Worm (Caenorhabditis elegans) whole organism, L4 larva: ENCODE results near the gene hpl-1.

Experiments used
- F26F4.8 ChIP-seq: fragments of 200-800 bp; sonication (Bioruptor generic); conservative IDR thresholded peaks from 2 replicates; pipeline ENCODE4 v1.3.6; 2022; ENCODE audit warnings: missing genetic modification characterization, missing compliant biosample characterization
- F37D6.2 ChIP-seq: sonication (generic microtip); optimal IDR thresholded peaks from 2 replicates; lab custom pipeline; 2016; ENCODE audit warnings: mild to moderate bottlenecking, missing genetic modification characterization, missing compliant biosample characterization
- F44E2.7 ChIP-seq: fragments of 200-800 bp; sonication (Bioruptor generic); IDR thresholded peaks from 2 replicates; pipeline ENCODE4 v2.1.2; 2022; ENCODE audit warnings: missing genetic modification characterization, missing compliant biosample characterization
- T20F7.1 ChIP-seq: fragments of 200-800 bp; sonication (Bioruptor generic); optimal IDR thresholded peaks from 2 replicates; lab custom pipeline; 2018; ENCODE audit warnings: mild to moderate bottlenecking, missing genetic modification characterization, missing compliant biosample characterization
- T26A8.4 ChIP-seq: fragments of 200-800 bp; sonication (Bioruptor generic); IDR thresholded peaks from 2 replicates; pipeline ENCODE4 v1.3.6; 2022; ENCODE audit warnings: missing genetic modification characterization, missing compliant biosample characterization
- ZK546.5 ChIP-seq, 2 experiments: sonication (generic microtip); optimal IDR thresholded peaks; 2 replicates each; lab custom pipeline; 2017; ENCODE audit warnings: missing biosample characterization in 2 of 2, missing genetic modification characterization in 2 of 2
- aha-1 ChIP-seq: fragments of 150-350 bp; peaks from one replicate; lab custom pipeline; 2014; ENCODE audit warnings: missing biosample characterization, missing genetic modification characterization
- ama-1 ChIP-seq: fragments of 150-350 bp; optimal IDR thresholded peaks from 2 replicates; lab custom pipeline; 2014; ENCODE audit warnings: inconsistent platforms, mixed read lengths
- arid-1 ChIP-seq: fragments of 200-800 bp; sonication (Bioruptor generic); conservative IDR thresholded peaks from 2 replicates; pipeline ENCODE4 v1.3.6; 2022; ENCODE audit warnings: missing genetic modification reagents, missing genetic modification characterization, missing compliant biosample characterization
- ceh-62 ChIP-seq: sonication (generic microtip); optimal IDR thresholded peaks from 2 replicates; lab custom pipeline; 2017; ENCODE audit warnings: missing biosample characterization, missing genetic modification characterization
- ctbp-1 ChIP-seq: fragments of 200-800 bp; sonication (Bioruptor generic); IDR thresholded peaks from 2 replicates; pipeline ENCODE4 v1.3.6; 2022; ENCODE audit warnings: missing genetic modification reagents, missing genetic modification characterization, missing compliant biosample characterization
- daf-12 ChIP-seq: fragments of 150-350 bp; optimal IDR thresholded peaks from 2 replicates; lab custom pipeline; 2014; ENCODE audit warnings: missing biosample characterization, missing genetic modification reagents, missing genetic modification characterization
- daf-16 ChIP-seq, 3 experiments: sonication (generic microtip); optimal IDR thresholded peaks; 2 replicates each; lab custom pipeline; 2016 to 2017; ENCODE audit warnings: missing genetic modification characterization in 3 of 3, missing genetic modification reagents in 3 of 3, mild to moderate bottlenecking in 2 of 3, missing compliant biosample characterization in 2 of 3, missing biosample characterization in 1 of 3, moderate library complexity in 1 of 3
- dmd-6 ChIP-seq: fragments of 200-800 bp; sonication (Bioruptor generic); IDR thresholded peaks from 2 replicates; pipeline ENCODE4 v1.3.6; 2022; ENCODE audit warnings: missing genetic modification reagents, missing genetic modification characterization, missing compliant biosample characterization
- dmd-8 ChIP-seq: fragments of 200-800 bp; sonication (Bioruptor generic); IDR thresholded peaks from 2 replicates; pipeline ENCODE4 v1.3.6; 2022; ENCODE audit warnings: missing genetic modification characterization, missing compliant biosample characterization
- dpl-1 ChIP-seq: fragments of 150-350 bp; optimal IDR thresholded peaks from 2 replicates; lab custom pipeline; 2014; ENCODE audit warnings: missing biosample characterization, missing genetic modification reagents, missing genetic modification characterization
- dve-1 ChIP-seq: sonication (generic microtip); optimal IDR thresholded peaks from 2 replicates; lab custom pipeline; 2017; ENCODE audit warnings: antibody characterized with exemption, mild to moderate bottlenecking, missing genetic modification characterization, missing compliant biosample characterization; ENCODE audit not compliant: insufficient read depth
- egl-27 ChIP-seq: sonication (generic microtip); optimal IDR thresholded peaks from 3 replicates; lab custom pipeline; 2017; ENCODE audit warnings: missing biosample characterization, missing genetic modification reagents, missing genetic modification characterization
- hif-1 ChIP-seq, 2 experiments: sonication (generic microtip); optimal IDR thresholded peaks; 2 replicates each; lab custom pipeline; 2016 to 2017; ENCODE audit warnings: missing compliant biosample characterization in 2 of 2, missing genetic modification characterization in 2 of 2, missing genetic modification reagents in 2 of 2, missing genotype in 2 of 2, mild to moderate bottlenecking in 1 of 2
- hlh-11 ChIP-seq: fragments of 200-800 bp; sonication (Bioruptor generic); optimal IDR thresholded peaks from 2 replicates; lab custom pipeline; 2018; ENCODE audit warnings: mild to moderate bottlenecking, missing genetic modification characterization, missing compliant biosample characterization
- hlh-30 ChIP-seq: sonication (generic microtip); optimal IDR thresholded peaks from 2 replicates; lab custom pipeline; 2017; ENCODE audit warnings: antibody characterized with exemption, mild to moderate bottlenecking, missing genetic modification characterization, missing compliant biosample characterization; ENCODE audit not compliant: insufficient read depth
- hmg-1.1 ChIP-seq: fragments of 200-800 bp; sonication (Bioruptor generic); IDR thresholded peaks from 2 replicates; pipeline ENCODE4 v1.3.6; 2022; ENCODE audit warnings: missing genetic modification reagents, missing genetic modification characterization, missing compliant biosample characterization
- jun-1 ChIP-seq: fragments of 150-350 bp; optimal IDR thresholded peaks from 2 replicates; lab custom pipeline; 2014; ENCODE audit warnings: missing biosample characterization, missing genetic modification reagents, missing genetic modification characterization
- lin-1 ChIP-seq: fragments of 200-800 bp; sonication (Bioruptor generic); IDR thresholded peaks from 2 replicates; pipeline ENCODE4 v1.3.6; 2022; ENCODE audit warnings: missing genetic modification reagents, missing genetic modification characterization, missing compliant biosample characterization
- lin-39 ChIP-seq: fragments of 150-350 bp; optimal IDR thresholded peaks from 2 replicates; lab custom pipeline; 2014; ENCODE audit warnings: missing biosample characterization, missing genetic modification reagents, missing genetic modification characterization
- lsy-2 ChIP-seq, 2 experiments: fragments of 150-350 bp in 1 of 2; sonication (generic microtip) in 1 of 2; optimal IDR thresholded peaks; 2 replicates each; lab custom pipeline; 2014 to 2017; ENCODE audit warnings: missing biosample characterization in 2 of 2, missing genetic modification characterization in 2 of 2
- madf-9 ChIP-seq: fragments of 200-800 bp; sonication (Bioruptor generic); conservative IDR thresholded peaks from 2 replicates; pipeline ENCODE4 v1.3.6; 2022; ENCODE audit warnings: missing genetic modification reagents, missing genetic modification characterization, missing compliant biosample characterization
- mdl-1 ChIP-seq, 2 experiments: fragments of 150-350 bp in 1 of 2; sonication (generic microtip) in 1 of 2; optimal IDR thresholded peaks; 2 replicates each; lab custom pipeline; 2014 to 2017; ENCODE audit warnings: missing biosample characterization in 2 of 2, missing genetic modification characterization in 2 of 2
- mep-1 ChIP-seq: fragments of 150-350 bp; sonication (generic microtip); optimal IDR thresholded peaks from 3 replicates; lab custom pipeline; 2014; ENCODE audit warnings: missing biosample characterization, missing genetic modification characterization
- mes-2 ChIP-seq: sonication (generic microtip); optimal IDR thresholded peaks from 2 replicates; lab custom pipeline; 2016; ENCODE audit warnings: missing genotype, mild to moderate bottlenecking, missing genetic modification characterization, missing compliant biosample characterization; ENCODE audit not compliant: poor library complexity, severe bottlenecking
- mxl-3 ChIP-seq: fragments of 200-800 bp; sonication (Bioruptor generic); optimal IDR thresholded peaks from 2 replicates; lab custom pipeline; 2018; ENCODE audit warnings: mild to moderate bottlenecking, missing genetic modification characterization, missing compliant biosample characterization
- nhr-10 ChIP-seq: fragments of 150-350 bp; optimal IDR thresholded peaks from 2 replicates; lab custom pipeline; 2014; ENCODE audit warnings: missing biosample characterization, missing genetic modification characterization
- nhr-102 ChIP-seq: sonication (generic microtip); optimal IDR thresholded peaks from 2 replicates; lab custom pipeline; 2016; ENCODE audit warnings: mild to moderate bottlenecking, missing genetic modification characterization, moderate library complexity, missing compliant biosample characterization
- nhr-11 ChIP-seq: fragments of 150-350 bp; optimal IDR thresholded peaks from 2 replicates; lab custom pipeline; 2014; ENCODE audit warnings: missing biosample characterization, missing genetic modification characterization
- nhr-28 ChIP-seq: fragments of 150-350 bp; optimal IDR thresholded peaks from 2 replicates; lab custom pipeline; 2014; ENCODE audit warnings: missing biosample characterization, missing genetic modification characterization
- nhr-42 ChIP-seq: fragments of 200-800 bp; sonication (Bioruptor generic); IDR thresholded peaks from 2 replicates; pipeline ENCODE4 v1.3.6; 2022; ENCODE audit warnings: missing genetic modification characterization, missing compliant biosample characterization
- nhr-48 ChIP-seq: sonication (generic microtip); optimal IDR thresholded peaks from 2 replicates; lab custom pipeline; 2016; ENCODE audit warnings: mild to moderate bottlenecking, missing genetic modification characterization, missing compliant biosample characterization
- nhr-6 ChIP-seq: fragments of 150-350 bp; optimal IDR thresholded peaks from 2 replicates; lab custom pipeline; 2014; ENCODE audit warnings: missing biosample characterization, missing genetic modification characterization
- nhr-77 ChIP-seq: fragments of 150-350 bp; optimal IDR thresholded peaks from 2 replicates; lab custom pipeline; 2014; ENCODE audit warnings: missing biosample characterization, missing genetic modification characterization
- pha-4 ChIP-seq, 2 experiments: fragments of 150-350 bp in 1 of 2; fragments of 200-800 bp in 1 of 2; sonication (Bioruptor generic) in 1 of 2; IDR thresholded peaks in 1 of 2; optimal IDR thresholded peaks in 1 of 2; 2 replicates each; pipeline versions ENCODE4 v1.3.6 to Lab custom; 2014 to 2022; ENCODE audit warnings: missing genetic modification characterization in 2 of 2, missing genetic modification reagents in 2 of 2, missing biosample characterization in 1 of 2, missing compliant biosample characterization in 1 of 2
- rbr-2 ChIP-seq: sonication (generic microtip); optimal IDR thresholded peaks from 2 replicates; lab custom pipeline; 2016; ENCODE audit warnings: missing genotype, missing genetic modification characterization, missing compliant biosample characterization
- saeg-2 ChIP-seq: fragments of 200-800 bp; sonication (Bioruptor generic); IDR thresholded peaks from 2 replicates; pipeline ENCODE4 v1.3.6; 2022; ENCODE audit warnings: missing genetic modification reagents, missing genetic modification characterization, missing compliant biosample characterization
- sdz-12 ChIP-seq: fragments of 200-800 bp; sonication (Bioruptor generic); optimal IDR thresholded peaks from 2 replicates; lab custom pipeline; 2018; ENCODE audit warnings: mild to moderate bottlenecking, missing genetic modification characterization, missing compliant biosample characterization
- snpc-1.2 ChIP-seq: fragments of 200-800 bp; sonication (Bioruptor generic); IDR thresholded peaks from 2 replicates; pipeline ENCODE4 v1.3.6; 2022; ENCODE audit warnings: missing genetic modification reagents, missing genetic modification characterization, missing compliant biosample characterization
- tag-97 ChIP-seq: fragments of 200-800 bp; sonication (Bioruptor generic); IDR thresholded peaks from 2 replicates; pipeline ENCODE4 v1.3.6; 2022; ENCODE audit warnings: missing genetic modification characterization, missing compliant biosample characterization
- tra-1 ChIP-seq: fragments of 200-800 bp; sonication (Bioruptor generic); IDR thresholded peaks from 2 replicates; pipeline ENCODE4 v1.3.6; 2022; ENCODE audit warnings: missing genetic modification reagents, missing genetic modification characterization, missing compliant biosample characterization
- unc-39 ChIP-seq: sonication (generic microtip); optimal IDR thresholded peaks from 2 replicates; lab custom pipeline; 2017; ENCODE audit warnings: missing biosample characterization, missing genetic modification characterization
- unc-62 ChIP-seq, 3 experiments: fragments of 150-350 bp in 1 of 3; sonication (generic microtip); optimal IDR thresholded peaks in 2 of 3; peaks in 1 of 3; 1 replicate in 1 of 3; 2 replicates in 2 of 3; lab custom pipeline; 2014 to 2017; ENCODE audit warnings: missing biosample characterization in 3 of 3, missing genetic modification characterization in 3 of 3, missing genetic modification reagents in 3 of 3, missing genotype in 1 of 3
- ztf-7 ChIP-seq: fragments of 150-350 bp; optimal IDR thresholded peaks from 2 replicates; lab custom pipeline; 2014; ENCODE audit warnings: missing biosample characterization, missing genetic modification characterization

The hpl-1 gene

DNA sequence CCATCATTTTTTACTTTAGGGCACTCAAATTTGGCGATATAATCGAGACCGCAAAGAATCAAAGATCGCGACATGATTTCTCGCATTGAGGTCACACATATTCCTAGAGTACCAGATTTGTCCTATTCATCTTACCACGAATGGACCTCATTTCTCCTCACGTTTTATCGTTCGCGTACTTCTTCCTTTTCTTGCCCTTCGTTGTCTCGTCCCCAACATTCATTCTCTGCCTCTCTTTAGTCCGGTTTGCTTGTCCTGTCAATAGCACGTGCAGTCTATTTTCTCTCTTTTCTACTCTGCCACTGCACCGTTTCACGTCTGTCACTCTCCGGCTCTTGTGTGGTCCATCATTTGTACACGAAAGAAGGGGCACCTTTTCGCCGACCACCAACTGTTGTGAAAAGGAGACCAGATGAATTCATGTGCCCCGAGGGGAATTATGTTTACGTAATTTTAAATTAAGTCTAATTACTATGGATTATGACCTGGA, 6.2 kb downstream of the hpl-1 start:
- TF ChIP-seq dmd-6 (peak; percentile 74), lin-39 (tag; lab: Kevin White, UChicago) (no peak), jun-1 (no peak), ama-1 (no peak), mes-2 (peak; percentile 68), pha-4 (GFP tag; IDR thresholded peaks at IDR 0.05; lab: Robert Waterston, UW) (no peak), pha-4 (tag; optimal IDR thresholded peaks at IDR 0.05; lab: Kevin White, UChicago) (peak; percentile 49), arid-1 (GFP tag; lab: Robert Waterston, UW) (peak; percentile 44; the same call in 1 of the 2 replicates), daf-12 (tag; lab: Kevin White, UChicago) (no peak), nhr-11 (peak; percentile 87), nhr-48 (peak; percentile 22), madf-9 (no peak), ZK546.5 (tag; optimal IDR thresholded peaks at IDR 0.05; lab: Kevin White, UChicago) (no peak), mep-1 (peak; percentile 81), ctbp-1 (GFP tag; lab: Robert Waterston, UW) (0 out of 2 replicates have a peak, but pooled peaks have one; percentile 46), unc-39 (tag; lab: Kevin White, UChicago) (no peak), mdl-1 (tag; optimal IDR thresholded peaks at IDR 0.05; lab: Kevin White, UChicago) (peak; percentile 85 to 99), snpc-1.2 (GFP tag; lab: Robert Waterston, UW) (no peak), rbr-2 (tag; lab: Kevin White, UChicago) (peak; percentile 55), ztf-7 (tag; lab: Kevin White, UChicago) (peak; percentile 35), hif-1 (tag; optimal IDR thresholded peaks at IDR 0.05; lab: Kevin White, UChicago) (peak in 1 of 2 experiments; percentile 69), sdz-12 (no peak), ceh-62 (tag; lab: Kevin White, UChicago) (no peak), nhr-102 (tag; lab: Kevin White, UChicago) (no peak), T26A8.4 (peak; percentile 52), unc-62 (GFP tag; optimal IDR thresholded peaks at IDR 0.05 in 1 of 2; lab: Kevin White, UChicago) (peak in 1 of 2 experiments; percentile 99), unc-62 (tag; optimal IDR thresholded peaks at IDR 0.05; lab: Kevin White, UChicago) (no peak), nhr-10 (tag; lab: Kevin White, UChicago) (peak; percentile 73), dpl-1 (GFP tag; lab: Kevin White, UChicago) (no peak), hmg-1.1 (GFP tag; lab: Robert Waterston, UW) (peak; percentile 70), egl-27 (tag; lab: Kevin White, UChicago) (no peak), saeg-2 (GFP tag; lab: Robert Waterston, UW) (no peak), F37D6.2 (tag; lab: Kevin White, UChicago) (no peak), F26F4.8 (GFP tag; lab: Robert Waterston, UW) (no peak), lsy-2 (tag; optimal IDR thresholded peaks at IDR 0.05; lab: Kevin White, UChicago) (peak; percentile 7 to 55), dve-1 (tag; lab: Kevin White, UChicago) (peak; percentile 35), hlh-11 (peak; percentile 86), dmd-8 (GFP tag; lab: Robert Waterston, UW) (no peak), hlh-30 (peak; percentile 93), mxl-3 (GFP tag; lab: Kevin White, UChicago) (peak; percentile 86), lin-1 (GFP tag; lab: Robert Waterston, UW) (peak; percentile 70; the same call in 1 of the 2 replicates), nhr-42 (no peak), tag-97 (no peak), T20F7.1 (GFP tag; lab: Kevin White, UChicago) (no peak), nhr-6 (peak; percentile 61), F44E2.7 (GFP tag; lab: Robert Waterston, UW) (no peak), tra-1 (0 out of 2 replicates have a peak, but pooled peaks have one; percentile 44), nhr-28 (peak; percentile 74), aha-1 (peak; percentile 50), nhr-77 (tag; lab: Kevin White, UChicago) (peak; percentile 55), daf-16 (GFP tag; optimal IDR thresholded peaks at IDR 0.05; lab: Kevin White, UChicago) (peak in 1 of 2 experiments; percentile 57), daf-16 (tag; optimal IDR thresholded peaks at IDR 0.05; lab: Kevin White, UChicago) (peak; percentile 77)
